Worm (Caenorhabditis elegans) whole organism, L3 larva: ENCODE results near the gene C07D10.5.

Source experiments
- R02D3.7 ChIP-seq: fragments of 150-350 bp; optimal IDR thresholded peaks from 2 replicates; lab custom pipeline; 2014; ENCODE audit warnings: missing biosample characterization, missing genetic modification characterization
- aly-2 ChIP-seq: fragments of 150-350 bp; optimal IDR thresholded peaks from 2 replicates; lab custom pipeline; 2014; ENCODE audit warnings: missing biosample characterization, missing genetic modification characterization
- ama-1 ChIP-seq: fragments of 150-350 bp; optimal IDR thresholded peaks from 2 replicates; lab custom pipeline; 2018
- ceh-16 ChIP-seq: sonication (generic microtip); optimal IDR thresholded peaks from 2 replicates; lab custom pipeline; 2017; ENCODE audit warnings: missing biosample characterization, missing genetic modification characterization
- ceh-28 ChIP-seq: fragments of 150-350 bp; optimal IDR thresholded peaks from 2 replicates; lab custom pipeline; 2014; ENCODE audit warnings: missing biosample characterization, missing genetic modification reagents, missing genetic modification characterization
- ceh-82 ChIP-seq: fragments of 150-350 bp; optimal IDR thresholded peaks from 2 replicates; lab custom pipeline; 2014; ENCODE audit warnings: missing biosample characterization, missing genetic modification characterization
- ceh-9 ChIP-seq: sonication (generic microtip); optimal IDR thresholded peaks from 2 replicates; lab custom pipeline; 2018; ENCODE audit warnings: missing biosample characterization, missing genetic modification characterization
- daf-12 ChIP-seq: fragments of 150-350 bp; optimal IDR thresholded peaks from 2 replicates; lab custom pipeline; 2014; ENCODE audit warnings: missing biosample characterization, missing genetic modification reagents, missing genetic modification characterization
- egl-27 ChIP-seq: sonication (generic microtip); optimal IDR thresholded peaks from 4 replicates; lab custom pipeline; 2017; ENCODE audit warnings: missing biosample characterization, missing genetic modification reagents, missing genetic modification characterization
- egl-5 ChIP-seq: fragments of 150-350 bp; optimal IDR thresholded peaks from 2 replicates; lab custom pipeline; 2017; ENCODE audit warnings: missing biosample characterization, missing genetic modification reagents, missing genetic modification characterization, inconsistent platforms
- elt-1 ChIP-seq: fragments of 150-350 bp; optimal IDR thresholded peaks from 2 replicates; lab custom pipeline; 2014; ENCODE audit warnings: missing biosample characterization, missing genetic modification characterization
- elt-2 ChIP-seq: sonication (generic microtip); optimal IDR thresholded peaks from 2 replicates; lab custom pipeline; 2016; ENCODE audit warnings: missing genetic modification reagents, mild to moderate bottlenecking, missing genetic modification characterization, missing compliant biosample characterization
- elt-3 ChIP-seq, 3 experiments: fragments of 150-350 bp in 1 of 3; sonication (generic microtip) in 2 of 3; optimal IDR thresholded peaks; 2 replicates in 2 of 3; 4 replicates in 1 of 3; lab custom pipeline; 2014 to 2017; ENCODE audit warnings: missing biosample characterization in 3 of 3, missing genetic modification characterization in 3 of 3
- eor-1 ChIP-seq, 2 experiments: fragments of 150-350 bp; optimal IDR thresholded peaks; 2 replicates each; lab custom pipeline; 2014 to 2018; ENCODE audit warnings: missing biosample characterization in 2 of 2, missing genetic modification characterization in 2 of 2
- fkh-10 ChIP-seq: sonication (generic microtip); optimal IDR thresholded peaks from 2 replicates; lab custom pipeline; 2017; ENCODE audit warnings: missing biosample characterization, missing genetic modification reagents, missing genetic modification characterization
- fkh-2 ChIP-seq: fragments of 150-350 bp; optimal IDR thresholded peaks from 2 replicates; lab custom pipeline; 2014; ENCODE audit warnings: missing biosample characterization, missing genetic modification reagents, missing genetic modification characterization
- fos-1 ChIP-seq: fragments of 150-350 bp; optimal IDR thresholded peaks from 2 replicates; lab custom pipeline; 2014; ENCODE audit warnings: missing biosample characterization, missing genetic modification characterization
- hmg-11 ChIP-seq: sonication (generic microtip); optimal IDR thresholded peaks from 2 replicates; lab custom pipeline; 2016; ENCODE audit warnings: missing genetic modification characterization, missing compliant biosample characterization
- jun-1 ChIP-seq: fragments of 150-350 bp; optimal IDR thresholded peaks from 2 replicates; lab custom pipeline; 2014; ENCODE audit warnings: missing biosample characterization, missing genetic modification reagents, missing genetic modification characterization
- lin-15B ChIP-seq: fragments of 150-350 bp; optimal IDR thresholded peaks from 2 replicates; lab custom pipeline; 2014; ENCODE audit warnings: missing biosample characterization, missing genetic modification characterization
- lsy-12 ChIP-seq: sonication (generic microtip); optimal IDR thresholded peaks from 2 replicates; lab custom pipeline; 2016; ENCODE audit warnings: mild to moderate bottlenecking, missing genetic modification characterization, missing compliant biosample characterization
- mml-1 ChIP-seq: fragments of 150-350 bp; sonication (generic microtip); optimal IDR thresholded peaks from 3 replicates; lab custom pipeline; 2014; ENCODE audit warnings: missing biosample characterization, missing genetic modification characterization
- nfya-1 ChIP-seq: sonication (generic microtip); optimal IDR thresholded peaks from 2 replicates; lab custom pipeline; 2017; ENCODE audit warnings: missing genetic modification characterization, mild to moderate bottlenecking, missing compliant biosample characterization, antibody characterized with exemption, moderate library complexity; ENCODE audit not compliant: insufficient read depth
- nhr-12 ChIP-seq: fragments of 150-350 bp; optimal IDR thresholded peaks from 2 replicates; lab custom pipeline; 2014; ENCODE audit warnings: missing biosample characterization, missing genetic modification characterization
- nhr-23 ChIP-seq: fragments of 150-350 bp; optimal IDR thresholded peaks from 2 replicates; lab custom pipeline; 2014; ENCODE audit warnings: missing biosample characterization, missing genetic modification reagents, missing genetic modification characterization
- nhr-237 ChIP-seq: fragments of 150-350 bp; optimal IDR thresholded peaks from 2 replicates; lab custom pipeline; 2014; ENCODE audit warnings: missing biosample characterization, missing genetic modification characterization
- nhr-25 ChIP-seq: sonication (generic microtip); optimal IDR thresholded peaks from 2 replicates; lab custom pipeline; 2017; ENCODE audit warnings: missing biosample characterization, missing genetic modification characterization
- nhr-43 ChIP-seq: sonication (generic microtip); optimal IDR thresholded peaks from 2 replicates; lab custom pipeline; 2016; ENCODE audit warnings: mild to moderate bottlenecking, missing genetic modification characterization, missing compliant biosample characterization; ENCODE audit not compliant: poor library complexity, severe bottlenecking
- nhr-67 ChIP-seq: fragments of 150-350 bp; optimal IDR thresholded peaks from 2 replicates; lab custom pipeline; 2014; ENCODE audit warnings: missing biosample characterization, missing genetic modification characterization
- nhr-76 ChIP-seq: fragments of 150-350 bp; sonication (generic microtip); optimal IDR thresholded peaks from 5 replicates; lab custom pipeline; 2014; ENCODE audit warnings: missing biosample characterization, missing genetic modification characterization
- nhr-77 ChIP-seq: fragments of 150-350 bp; optimal IDR thresholded peaks from 2 replicates; lab custom pipeline; 2014; ENCODE audit warnings: missing biosample characterization, missing genetic modification characterization
- pqm-1 ChIP-seq: fragments of 150-350 bp; optimal IDR thresholded peaks from 2 replicates; lab custom pipeline; 2017; ENCODE audit warnings: missing biosample characterization, missing genetic modification characterization, inconsistent platforms
- sea-2 ChIP-seq: fragments of 150-350 bp; sonication (generic microtip); optimal IDR thresholded peaks from 4 replicates; lab custom pipeline; 2014; ENCODE audit warnings: missing biosample characterization, missing genetic modification reagents, missing genetic modification characterization
- skn-1 ChIP-seq: fragments of 150-350 bp; optimal IDR thresholded peaks from 2 replicates; lab custom pipeline; 2014; ENCODE audit warnings: missing biosample characterization, missing genetic modification characterization
- tbx-2 ChIP-seq: sonication (generic microtip); optimal IDR thresholded peaks from 2 replicates; lab custom pipeline; 2016; ENCODE audit warnings: mild to moderate bottlenecking, missing genetic modification characterization, missing compliant biosample characterization
- unc-39 ChIP-seq: sonication (generic microtip); optimal IDR thresholded peaks from 4 replicates; lab custom pipeline; 2017; ENCODE audit warnings: missing biosample characterization, missing genetic modification characterization
- unc-62 ChIP-seq: fragments of 150-350 bp; sonication (generic microtip); optimal IDR thresholded peaks from 4 replicates; lab custom pipeline; 2014; ENCODE audit warnings: missing biosample characterization, missing genetic modification reagents, missing genetic modification characterization
- zag-1 ChIP-seq: fragments of 150-350 bp; optimal IDR thresholded peaks from 2 replicates; lab custom pipeline; 2014; ENCODE audit warnings: missing biosample characterization, missing genetic modification characterization
- ztf-11 ChIP-seq: fragments of 150-350 bp; optimal IDR thresholded peaks from 2 replicates; lab custom pipeline; 2014; ENCODE audit warnings: missing biosample characterization, missing genetic modification characterization
- ztf-4 ChIP-seq: fragments of 150-350 bp; optimal IDR thresholded peaks from 2 replicates; lab custom pipeline; 2014; ENCODE audit warnings: missing biosample characterization, missing genetic modification characterization

C07D10.5 gene

ce11 chrII:7408192-7408591 is 26.8 kb downstream of the C07D10.5 start, which contains the start of gene srd-55:
TSS of gene srd-55 (plus strand) at chrII:7408492.
- TF ChIP-seq fkh-10 (GFP tag; lab: Kevin White, UChicago) (no peak), unc-39 (no peak), nhr-25 (no peak), hmg-11 (tag; lab: Kevin White, UChicago) (no peak), eor-1 (tag; optimal IDR thresholded peaks at IDR 0.05; lab: Kevin White, UChicago) (no peak), unc-62 (no peak), lin-15B (tag; lab: Kevin White, UChicago) (no peak), ceh-82 (tag; lab: Kevin White, UChicago) (no peak), nhr-43 (no peak), elt-3 (tag; optimal IDR thresholded peaks at IDR 0.05; lab: Kevin White, UChicago) (no peak)

- no peak for TF ChIP-seq ztf-11 (tag; lab: Kevin White, UChicago)
- no peak for TF ChIP-seq ama-1
- no peak for TF ChIP-seq nhr-237 (tag; lab: Kevin White, UChicago)
- no peak for TF ChIP-seq skn-1 (tag; lab: Kevin White, UChicago)
- no peak for TF ChIP-seq eor-1 (tag; optimal IDR thresholded peaks at IDR 0.05; lab: Kevin White, UChicago)
- TF ChIP-seq elt-3 (tag; optimal IDR thresholded peaks at IDR 0.05; lab: Kevin White, UChicago): no peak
- TF ChIP-seq R02D3.7 (tag; lab: Kevin White, UChicago): no peak
- no peak for TF ChIP-seq unc-62
- TF ChIP-seq fkh-10 (GFP tag; lab: Kevin White, UChicago): no peak
- TF ChIP-seq sea-2: no peak
- TF ChIP-seq tbx-2: no peak
- TF ChIP-seq nhr-76 (tag; lab: Kevin White, UChicago): no peak
- TF ChIP-seq aly-2: no peak
- no peak for TF ChIP-seq mml-1 (tag; lab: Kevin White, UChicago)
- no peak for TF ChIP-seq ceh-9 (tag; lab: Kevin White, UChicago)
- no peak for TF ChIP-seq nfya-1
- TF ChIP-seq nhr-67 (tag; lab: Kevin White, UChicago): no peak
- no peak for TF ChIP-seq nhr-25
Measured at ce11 chrII:7411930-7412329, 30.6 kb downstream of the C07D10.5 start, which contains the start of gene K02A2.5. TSS of gene K02A2.5 (minus strand) at chrII:7412030.

DNA sequence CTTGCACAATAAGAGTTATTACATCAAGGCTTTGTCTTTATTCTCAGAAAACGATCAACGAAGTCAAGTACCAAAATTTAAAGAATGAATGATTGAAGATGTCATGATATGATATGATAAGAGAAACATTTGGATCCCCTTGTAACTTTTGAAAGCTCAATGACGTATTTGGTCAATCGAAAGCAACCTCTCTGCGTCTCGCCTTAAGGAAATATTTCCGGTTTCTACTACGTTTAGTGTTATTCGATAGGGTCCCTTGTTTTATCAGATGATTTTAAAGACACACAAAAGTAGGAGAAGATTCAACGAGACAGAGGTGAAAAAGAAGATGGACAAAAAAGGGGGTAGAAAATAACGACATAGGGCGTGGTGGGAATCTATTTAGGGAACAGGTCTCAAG is 31.9 kb downstream of the C07D10.5 start:
- TF ChIP-seq nhr-25 (peak; percentile 43), fkh-2 (tag; lab: Kevin White, UChicago) (no peak), elt-1 (tag; lab: Kevin White, UChicago) (no peak), unc-39 (no peak), eor-1 (tag; optimal IDR thresholded peaks at IDR 0.05; lab: Kevin White, UChicago) (no peak), lsy-12 (tag; lab: Kevin White, UChicago) (no peak), nhr-23 (tag; lab: Kevin White, UChicago) (peak; percentile 31), aly-2 (no peak), pqm-1 (tag; lab: Kevin White, UChicago) (no peak), nhr-43 (peak; percentile 44), nhr-12 (tag; lab: Kevin White, UChicago) (no peak), egl-27 (tag; lab: Kevin White, UChicago) (no peak), ceh-16 (tag; lab: Kevin White, UChicago) (no peak), ztf-4 (tag; lab: Kevin White, UChicago) (no peak), ceh-9 (tag; lab: Kevin White, UChicago) (no peak), nfya-1 (no peak), ceh-28 (tag; lab: Kevin White, UChicago) (no peak), skn-1 (tag; lab: Kevin White, UChicago) (no peak), egl-5 (tag; lab: Kevin White, UChicago) (no peak), sea-2 (no peak), elt-3 (tag; optimal IDR thresholded peaks at IDR 0.05; lab: Kevin White, UChicago) (peak in 2 of 3 experiments; percentile 57 to 83), fkh-10 (GFP tag; lab: Kevin White, UChicago) (no peak), nhr-76 (tag; lab: Kevin White, UChicago) (no peak), mml-1 (tag; lab: Kevin White, UChicago) (no peak), elt-2 (tag; lab: Kevin White, UChicago) (no peak), tbx-2 (no peak), fos-1 (no peak), unc-62 (no peak), daf-12 (tag; lab: Kevin White, UChicago) (no peak)

- TF ChIP-seq lsy-12 (tag; lab: Kevin White, UChicago) (no peak), unc-62 (no peak), eor-1 (tag; optimal IDR thresholded peaks at IDR 0.05; lab: Kevin White, UChicago) (no peak), lin-15B (tag; lab: Kevin White, UChicago) (no peak), jun-1 (tag; lab: Kevin White, UChicago) (no peak), zag-1 (tag; lab: Kevin White, UChicago) (no peak), egl-27 (tag; lab: Kevin White, UChicago) (no peak), aly-2 (no peak), nhr-77 (tag; lab: Kevin White, UChicago) (no peak), elt-2 (tag; lab: Kevin White, UChicago) (no peak), nfya-1 (no peak), ama-1 (no peak), mml-1 (tag; lab: Kevin White, UChicago) (no peak), tbx-2 (no peak), daf-12 (tag; lab: Kevin White, UChicago) (no peak), ceh-82 (tag; lab: Kevin White, UChicago) (no peak)
Measured at ce11 chrII:7413764-7414163, 32.4 kb downstream of the C07D10.5 start.
